Fruit fly (Drosophila melanogaster) whole organism, embryonic: ENCODE measurements around the gene CG14805.

Experiments used
- Bdp1 ChIP-seq: fragments of 200-800 bp; sonication (Bioruptor generic); optimal IDR thresholded peaks from 3 replicates; lab custom pipeline; 2016; ENCODE audit warnings: missing biosample characterization, missing genetic modification characterization
- CG1233 ChIP-seq: fragments of 200-800 bp; sonication (Bioruptor generic); optimal IDR thresholded peaks from 4 replicates; lab custom pipeline; 2018; ENCODE audit warnings: missing biosample characterization, mild to moderate bottlenecking, missing genetic modification characterization
- CG14710 ChIP-seq: fragments of 200-800 bp; sonication (Bioruptor generic); optimal IDR thresholded peaks from 3 replicates; lab custom pipeline; 2019; ENCODE audit warnings: missing biosample characterization, mild to moderate bottlenecking, missing genetic modification characterization, moderate library complexity
- CG15011 ChIP-seq: fragments of 200-800 bp; sonication (Bioruptor generic); optimal IDR thresholded peaks from 3 replicates; lab custom pipeline; 2018; ENCODE audit warnings: missing biosample characterization, mild to moderate bottlenecking, missing genetic modification characterization
- CG17361 ChIP-seq: fragments of 200-800 bp; sonication (Bioruptor generic); IDR thresholded peaks from 3 replicates; pipeline ENCODE4 v1.3.6; 2022; ENCODE audit warnings: missing biosample characterization, missing genetic modification characterization
- CG17385 ChIP-seq: fragments of 200-800 bp; sonication (Bioruptor generic); optimal IDR thresholded peaks from 3 replicates; lab custom pipeline; 2018; ENCODE audit warnings: missing biosample characterization, mild to moderate bottlenecking, missing genetic modification characterization
- CG1832 ChIP-seq: fragments of 200-800 bp; sonication (Bioruptor generic); optimal IDR thresholded peaks from 2 replicates; lab custom pipeline; 2017; ENCODE audit warnings: missing biosample characterization, mild to moderate bottlenecking, missing genetic modification characterization, inconsistent platforms
- CG2129 ChIP-seq: fragments of 200-800 bp; sonication (Bioruptor generic); IDR thresholded peaks from 2 replicates; pipeline ENCODE4 v1.3.6; 2022; ENCODE audit warnings: missing biosample characterization, missing genetic modification characterization; ENCODE audit not compliant: partially characterized antibody
- CG2678 ChIP-seq: fragments of 200-800 bp; sonication (Bioruptor generic); optimal IDR thresholded peaks from 3 replicates; lab custom pipeline; 2019; ENCODE audit warnings: missing biosample characterization, mild to moderate bottlenecking, missing genetic modification characterization, moderate library complexity
- CG2875 ChIP-seq: fragments of 200-800 bp; sonication (Bioruptor generic); optimal IDR thresholded peaks from 2 replicates; lab custom pipeline; 2017; ENCODE audit warnings: missing biosample characterization, mild to moderate bottlenecking, missing genetic modification characterization, missing genetic modification reagents
- CG3838 ChIP-seq: fragments of 200-800 bp; sonication (Bioruptor generic); optimal IDR thresholded peaks from 3 replicates; lab custom pipeline; 2016; ENCODE audit warnings: missing biosample characterization, missing genetic modification characterization
- CG3847 ChIP-seq: fragments of 200-800 bp; sonication (Bioruptor generic); IDR thresholded peaks from 2 replicates; pipeline ENCODE4 v1.3.6; 2022; ENCODE audit warnings: missing biosample characterization, missing genetic modification characterization
- CG6854 ChIP-seq: fragments of 200-800 bp; sonication (Bioruptor generic); optimal IDR thresholded peaks from 3 replicates; lab custom pipeline; 2017; ENCODE audit warnings: missing biosample characterization, mild to moderate bottlenecking, missing genetic modification characterization
- CG7786 ChIP-seq: fragments of 200-800 bp; sonication (Bioruptor generic); optimal IDR thresholded peaks from 2 replicates; lab custom pipeline; 2016; ENCODE audit warnings: missing biosample characterization, missing genetic modification characterization
- CG7839 ChIP-seq: fragments of 200-800 bp; sonication (Bioruptor generic); optimal IDR thresholded peaks from 3 replicates; lab custom pipeline; 2018; ENCODE audit warnings: missing biosample characterization, mild to moderate bottlenecking, missing genetic modification characterization, moderate library complexity
- CG8478 ChIP-seq: fragments of >200 bp; optimal IDR thresholded peaks from 2 replicates; lab custom pipeline; 2018
- CG9817 ChIP-seq: fragments of 200-800 bp; sonication (Bioruptor generic); optimal IDR thresholded peaks from 2 replicates; lab custom pipeline; 2018; ENCODE audit warnings: missing biosample characterization, mild to moderate bottlenecking, missing genetic modification characterization, moderate library complexity
- D19A ChIP-seq: fragments of 200-800 bp; optimal IDR thresholded peaks from 3 replicates; lab custom pipeline; 2019; ENCODE audit warnings: missing biosample characterization, mild to moderate bottlenecking, missing genetic modification characterization, moderate library complexity
- Deaf1 ChIP-seq: fragments of 200-800 bp; optimal IDR thresholded peaks from 3 replicates; lab custom pipeline; 2019; ENCODE audit warnings: missing biosample characterization, mild to moderate bottlenecking, missing genetic modification characterization, moderate library complexity
- Dip3 ChIP-seq: fragments of 200-800 bp; sonication (Bioruptor generic); optimal IDR thresholded peaks from 3 replicates; lab custom pipeline; 2016; ENCODE audit warnings: missing biosample characterization, missing genetic modification characterization
- Ets97D ChIP-seq: fragments of 200-800 bp; sonication (Bioruptor generic); optimal IDR thresholded peaks from 3 replicates; lab custom pipeline; 2016; ENCODE audit warnings: missing biosample characterization, missing genetic modification characterization
- H2.0 ChIP-seq: fragments of 200-800 bp; sonication (Bioruptor generic); IDR thresholded peaks from 2 replicates; pipeline ENCODE4 v1.3.6; 2022; ENCODE audit warnings: missing biosample characterization, missing genetic modification characterization
- HHEX ChIP-seq: fragments of 200-800 bp; sonication (Bioruptor generic); optimal IDR thresholded peaks from 3 replicates; lab custom pipeline; 2017; ENCODE audit warnings: missing biosample characterization, mild to moderate bottlenecking, missing genetic modification characterization, missing genetic modification reagents
- Hmx ChIP-seq: fragments of 200-800 bp; sonication (Bioruptor generic); optimal IDR thresholded peaks from 2 replicates; lab custom pipeline; 2016; ENCODE audit warnings: missing biosample characterization, missing genetic modification characterization
- Lim3 ChIP-seq: fragments of 200-800 bp; sonication (Bioruptor generic); IDR thresholded peaks from 2 replicates; pipeline ENCODE4 v1.3.6; 2022; ENCODE audit warnings: missing biosample characterization, missing genetic modification characterization
- Meics ChIP-seq: fragments of 200-800 bp; sonication (Bioruptor generic); optimal IDR thresholded peaks from 2 replicates; lab custom pipeline; 2017; ENCODE audit warnings: missing biosample characterization, mild to moderate bottlenecking, missing genetic modification characterization
- NC2α ChIP-seq: fragments of 200-800 bp; sonication (Bioruptor generic); optimal IDR thresholded peaks from 2 replicates; lab custom pipeline; 2016; ENCODE audit warnings: missing biosample characterization, missing genetic modification characterization
- NC2β ChIP-seq: fragments of 200-800 bp; sonication (Bioruptor generic); optimal IDR thresholded peaks from 2 replicates; lab custom pipeline; 2016; ENCODE audit warnings: missing biosample characterization, missing genetic modification characterization
- NK7.1 ChIP-seq: fragments of 200-800 bp; sonication (Bioruptor generic); optimal IDR thresholded peaks from 3 replicates; lab custom pipeline; 2016; ENCODE audit warnings: missing biosample characterization, missing genetic modification characterization
- Side ChIP-seq: fragments of 200-800 bp; sonication (Bioruptor generic); optimal IDR thresholded peaks from 2 replicates; lab custom pipeline; 2016; ENCODE audit warnings: missing biosample characterization, missing genetic modification characterization
- Sox100B ChIP-seq: fragments of 200-800 bp; sonication (Bioruptor generic); optimal IDR thresholded peaks from 3 replicates; lab custom pipeline; 2018; ENCODE audit warnings: missing biosample characterization, mild to moderate bottlenecking, missing genetic modification characterization
- Sry-δ ChIP-seq: fragments of 200-800 bp; sonication (Bioruptor generic); optimal IDR thresholded peaks from 2 replicates; lab custom pipeline; 2016; ENCODE audit warnings: missing biosample characterization, missing genetic modification characterization
- Taf1 ChIP-seq: fragments of 200-800 bp; sonication (Bioruptor generic); IDR thresholded peaks from 2 replicates; pipeline ENCODE4 v1.3.6; 2022; ENCODE audit warnings: missing biosample characterization, missing genetic modification characterization
- ab ChIP-seq: fragments of 200-800 bp; sonication (Bioruptor generic); optimal IDR thresholded peaks from 2 replicates; lab custom pipeline; 2016; ENCODE audit warnings: missing biosample characterization, missing genetic modification characterization
- ash1 ChIP-seq: fragments of 200-800 bp; sonication (Bioruptor generic); optimal IDR thresholded peaks from 2 replicates; lab custom pipeline; 2018; ENCODE audit warnings: missing biosample characterization, mild to moderate bottlenecking, missing genetic modification characterization
- cato ChIP-seq: fragments of 200-800 bp; sonication (Bioruptor generic); optimal IDR thresholded peaks from 2 replicates; lab custom pipeline; 2016; ENCODE audit warnings: missing biosample characterization, missing genetic modification characterization, borderline replicate concordance
- ci ChIP-seq: fragments of 200-800 bp; sonication (Bioruptor generic); IDR thresholded peaks from 3 replicates; pipeline ENCODE4 v1.3.6; 2022; ENCODE audit warnings: missing biosample characterization, missing genetic modification characterization
- dimm ChIP-seq: fragments of 200-800 bp; sonication (Bioruptor generic); IDR thresholded peaks from 2 replicates; pipeline ENCODE4 v1.3.6; 2022; ENCODE audit warnings: missing biosample characterization, missing genetic modification characterization
- dysf ChIP-seq: fragments of 200-800 bp; sonication (Bioruptor generic); IDR thresholded peaks from 3 replicates; pipeline ENCODE4 v1.3.6; 2022; ENCODE audit warnings: missing biosample characterization, missing genetic modification characterization
- fru ChIP-seq: fragments of >200 bp; optimal IDR thresholded peaks from 2 replicates; lab custom pipeline; 2017
- gce ChIP-seq: fragments of 200-800 bp; sonication (Bioruptor generic); IDR thresholded peaks from 3 replicates; pipeline ENCODE4 v1.3.6; 2022; ENCODE audit warnings: missing biosample characterization, missing genetic modification characterization
- gcm2 ChIP-seq: fragments of 200-800 bp; sonication (Bioruptor generic); optimal IDR thresholded peaks from 2 replicates; lab custom pipeline; 2016; ENCODE audit warnings: missing biosample characterization, missing genetic modification characterization
- h ChIP-seq: fragments of >200 bp; optimal IDR thresholded peaks from 2 replicates; lab custom pipeline; 2017
- jing ChIP-seq: fragments of 200-800 bp; sonication (Bioruptor generic); optimal IDR thresholded peaks from 2 replicates; lab custom pipeline; 2018; ENCODE audit warnings: missing biosample characterization, mild to moderate bottlenecking, missing genetic modification characterization
- nerfin-2 ChIP-seq: fragments of 200-800 bp; sonication (Bioruptor generic); IDR thresholded peaks from 2 replicates; pipeline ENCODE4 v1.3.6; 2022; ENCODE audit warnings: missing biosample characterization, missing genetic modification characterization; ENCODE audit not compliant: partially characterized antibody
- odd ChIP-seq: fragments of 200-800 bp; sonication (Bioruptor generic); optimal IDR thresholded peaks from 2 replicates; lab custom pipeline; 2017; ENCODE audit warnings: missing biosample characterization, mild to moderate bottlenecking, missing genetic modification characterization
- pb ChIP-seq: fragments of 200-800 bp; sonication (Bioruptor generic); optimal IDR thresholded peaks from 3 replicates; lab custom pipeline; 2016; ENCODE audit warnings: missing biosample characterization, missing genetic modification characterization
- prd ChIP-seq, 3 experiments: fragments of >200 bp in 2 of 3; fragments of 200-800 bp in 1 of 3; sonication (Bioruptor generic) in 1 of 3; optimal IDR thresholded peaks in 2 of 3; IDR thresholded peaks in 1 of 3; 2 replicates in 2 of 3; 3 replicates in 1 of 3; pipeline versions ENCODE4 v1.3.6 to Lab custom; 2017 to 2022; ENCODE audit warnings: missing biosample characterization in 1 of 3, missing genetic modification characterization in 1 of 3
- pum ChIP-seq: fragments of 200-800 bp; sonication (Bioruptor generic); optimal IDR thresholded peaks from 2 replicates; lab custom pipeline; 2016; ENCODE audit warnings: missing biosample characterization, missing genetic modification characterization
- run ChIP-seq: fragments of 200-800 bp; sonication (Bioruptor generic); optimal IDR thresholded peaks from 3 replicates; lab custom pipeline; 2018; ENCODE audit warnings: missing biosample characterization, mild to moderate bottlenecking, missing genetic modification characterization
- trh ChIP-seq: fragments of 200-800 bp; sonication (Bioruptor generic); optimal IDR thresholded peaks from 2 replicates; lab custom pipeline; 2016; ENCODE audit warnings: missing biosample characterization, missing genetic modification characterization
- yki ChIP-seq: fragments of >200 bp; optimal IDR thresholded peaks from 3 replicates; lab custom pipeline; 2018
- zfh2 ChIP-seq: fragments of 200-800 bp; sonication (Bioruptor generic); optimal IDR thresholded peaks from 2 replicates; lab custom pipeline; 2016; ENCODE audit warnings: missing biosample characterization, missing genetic modification characterization

Gene CG14805

dm6 chrX:1849914-1850313, 27.2 kb upstream of the CG14805 start (continued):
- TF ChIP-seq nerfin-2 (GFP tag; lab: Robert Waterston, UW) (no peak), Side (GFP tag; lab: Kevin White, UChicago) (peak; percentile 68), Lim3 (no peak), h (no peak), NC2α (no peak), Dip3 (GFP tag; lab: Kevin White, UChicago) (peak; percentile 84), CG3847 (peak; percentile 86), H2.0 (GFP tag; lab: Robert Waterston, UW) (peak; percentile 74), CG1233 (GFP tag; lab: Kevin White, UChicago) (peak; percentile 86), CG2875 (GFP tag; lab: Kevin White, UChicago) (peak; percentile 25), CG7839 (tag; lab: Kevin White, UChicago) (peak; percentile 92), D19A (tag; lab: Kevin White, UChicago) (peak; percentile 81), zfh2 (GFP tag; lab: Kevin White, UChicago) (peak; percentile 83), CG9817 (tag; lab: Kevin White, UChicago) (peak; percentile 88), CG6854 (GFP tag; lab: Kevin White, UChicago) (peak; percentile 87), Taf1 (GFP tag; lab: Robert Waterston, UW) (peak; percentile 58), pb (GFP tag; lab: Kevin White, UChicago) (peak; percentile 23), Bdp1 (GFP tag; lab: Kevin White, UChicago) (peak; percentile 44), CG2678 (tag; lab: Kevin White, UChicago) (peak; percentile 96), fru (lab: Kevin White, UChicago) (no peak), pum (peak; percentile 58), NK7.1 (GFP tag; lab: Kevin White, UChicago) (peak; percentile 21), Meics (GFP tag; lab: Kevin White, UChicago) (peak; percentile 94), run (tag; lab: Kevin White, UChicago) (peak; percentile 76), yki (lab: Kevin White, UChicago) (no peak), jing (GFP tag; lab: Kevin White, UChicago) (peak; percentile 70), HHEX (GFP tag; lab: Kevin White, UChicago) (peak; percentile 90), dimm (no peak), CG14710 (peak; percentile 66), CG17385 (GFP tag; lab: Kevin White, UChicago) (peak; percentile 85), Hmx (peak; percentile 64), gcm2 (GFP tag; lab: Kevin White, UChicago) (peak; percentile 44), Sox100B (GFP tag; lab: Kevin White, UChicago) (peak; percentile 81), trh (GFP tag; lab: Kevin White, UChicago) (peak; percentile 19), CG15011 (GFP tag; lab: Kevin White, UChicago) (peak; percentile 82), Ets97D (GFP tag; lab: Kevin White, UChicago) (peak; percentile 35), NC2β (GFP tag; lab: Kevin White, UChicago) (peak; percentile 51), dysf (GFP tag; lab: Robert Waterston, UW) (peak; percentile 87), ab (GFP tag; lab: Kevin White, UChicago) (peak; percentile 47), Sry-δ (GFP tag; lab: Kevin White, UChicago) (peak; percentile 30), CG2129 (GFP tag; lab: Robert Waterston, UW) (no peak), Deaf1 (tag; lab: Kevin White, UChicago) (peak; percentile 74), CG7786 (GFP tag; lab: Kevin White, UChicago) (peak; percentile 73), odd (peak; percentile 74), ash1 (peak; percentile 46), CG17361 (GFP tag; lab: Robert Waterston, UW) (peak; percentile 82), ci (peak; percentile 74; the same call in 2 of the 3 replicates), cato (GFP tag; lab: Kevin White, UChicago) (peak; percentile 34), prd (optimal IDR thresholded peaks at IDR 0.05; lab: Kevin White, UChicago) (no peak), prd (GFP tag; IDR thresholded peaks at IDR 0.05; lab: Robert Waterston, UW) (peak; percentile 81), gce (no peak; the same call in 2 of the 3 replicates), CG3838 (GFP tag; lab: Kevin White, UChicago) (peak; percentile 66), CG1832 (GFP tag; lab: Kevin White, UChicago) (no peak), CG8478 (lab: Kevin White, UChicago) (no peak)
